Worm (Caenorhabditis elegans): Measurements from ENCODE around the gene K11E4.1.

DNA sequence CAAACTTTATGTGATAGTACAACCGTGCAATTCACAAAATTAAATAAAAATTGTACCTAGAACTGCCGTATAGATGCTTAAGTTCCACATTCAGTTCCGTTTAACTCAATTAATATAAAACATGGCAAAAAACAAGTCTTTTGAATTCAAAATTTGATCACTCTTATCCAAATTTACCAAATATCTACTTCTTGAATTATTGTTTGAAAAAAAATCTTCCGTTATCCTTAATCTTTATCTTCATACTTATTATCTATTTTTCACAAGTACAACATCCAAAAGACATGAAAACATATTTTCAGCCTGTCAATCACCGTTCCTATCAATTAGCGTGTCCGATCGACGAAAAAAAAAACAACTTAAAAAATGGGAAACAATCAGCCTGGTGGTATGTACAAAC is 41.5 kb downstream of the K11E4.1 start, which contains the start of gene aakb-1:
- TF ChIP-seq T07F8.4 (tag; optimal IDR thresholded peaks at IDR 0.05) (no peak), F23B12.7 (tag; optimal IDR thresholded peaks at IDR 0.05; ENCODE audit: insufficient read depth) (no peak), cebp-1 (GFP tag; IDR thresholded peaks at IDR 0.05) (no peak), cebp-1 (tag; optimal IDR thresholded peaks at IDR 0.05) (no peak), rpc-1 (optimal IDR thresholded peaks at IDR 0.05) (no peak), rpc-1 (tag; optimal IDR thresholded peaks at IDR 0.05) (no peak), unc-62 (GFP tag; optimal IDR thresholded peaks at IDR 0.05) (no peak), ceh-27 (GFP tag; optimal IDR thresholded peaks at IDR 0.05) (no peak), lin-35 (GFP tag; optimal IDR thresholded peaks at IDR 0.05) (no peak), ama-1 (optimal IDR thresholded peaks at IDR 0.05) (no peak), ama-1 (GFP tag; optimal IDR thresholded peaks at IDR 0.05) (no peak), Y95B8A.8 (GFP tag; IDR thresholded peaks at IDR 0.05) (no peak), mes-4 (tag; optimal IDR thresholded peaks at IDR 0.05) (no peak)

All from whole organism, young adult.